Fruit fly (Drosophila melanogaster) whole organism, embryonic: Measurements from ENCODE around the gene CG14883.

Experiments
- Atf3 ChIP-seq: fragments of 200-800 bp; sonication (Bioruptor generic); optimal IDR thresholded peaks from 3 replicates; lab custom pipeline; 2016; ENCODE audit warnings: missing biosample characterization, missing genetic modification characterization
- BtbVII ChIP-seq: fragments of 200-800 bp; sonication (Bioruptor generic); optimal IDR thresholded peaks from 3 replicates; lab custom pipeline; 2017; ENCODE audit warnings: missing biosample characterization, mild to moderate bottlenecking, missing genetic modification characterization
- CG10543 ChIP-seq: fragments of 200-800 bp; sonication (Bioruptor generic); optimal IDR thresholded peaks from 3 replicates; lab custom pipeline; 2017; ENCODE audit warnings: missing biosample characterization, mild to moderate bottlenecking, missing genetic modification characterization, moderate library complexity
- CG10565 ChIP-seq: fragments of 200-800 bp; sonication (Bioruptor generic); optimal IDR thresholded peaks from 3 replicates; lab custom pipeline; 2016; ENCODE audit warnings: missing biosample characterization, mild to moderate bottlenecking, missing genetic modification characterization
- CG11456 ChIP-seq: fragments of 200-800 bp; sonication (Bioruptor generic); IDR thresholded peaks from 3 replicates; pipeline ENCODE4 v1.3.6; 2022; ENCODE audit warnings: missing biosample characterization, missing genetic modification characterization
- CG12071 ChIP-seq: fragments of 200-800 bp; sonication (Bioruptor generic); optimal IDR thresholded peaks from 3 replicates; lab custom pipeline; 2018; ENCODE audit warnings: missing biosample characterization, mild to moderate bottlenecking, missing genetic modification characterization
- CG12155 ChIP-seq: fragments of 200-800 bp; sonication (Bioruptor generic); optimal IDR thresholded peaks from 3 replicates; lab custom pipeline; 2016; ENCODE audit warnings: missing biosample characterization, missing genetic modification characterization
- CG12299 ChIP-seq: fragments of 200-800 bp; sonication (Bioruptor generic); optimal IDR thresholded peaks from 2 replicates; lab custom pipeline; 2018; ENCODE audit warnings: missing biosample characterization, mild to moderate bottlenecking, missing genetic modification characterization
- CG12769 ChIP-seq: fragments of 200-800 bp; sonication (Bioruptor generic); optimal IDR thresholded peaks from 2 replicates; lab custom pipeline; 2019; ENCODE audit warnings: missing biosample characterization, mild to moderate bottlenecking, missing genetic modification characterization, moderate library complexity
- CG13296 ChIP-seq: fragments of 200-800 bp; sonication (Bioruptor generic); optimal IDR thresholded peaks from 3 replicates; lab custom pipeline; 2018; ENCODE audit warnings: missing biosample characterization, mild to moderate bottlenecking, missing genetic modification characterization
- CG13624 ChIP-seq: fragments of 200-800 bp; sonication (Bioruptor generic); optimal IDR thresholded peaks from 2 replicates; lab custom pipeline; 2016; ENCODE audit warnings: missing biosample characterization, missing genetic modification characterization
- CG13894 ChIP-seq: fragments of 200-800 bp; sonication (Bioruptor generic); optimal IDR thresholded peaks from 3 replicates; lab custom pipeline; 2018; ENCODE audit warnings: missing biosample characterization, mild to moderate bottlenecking, missing genetic modification characterization, moderate library complexity
- CG14667 ChIP-seq: fragments of 200-800 bp; sonication (Bioruptor generic); IDR thresholded peaks from 2 replicates; pipeline ENCODE4 v1.3.6; 2022; ENCODE audit warnings: missing biosample characterization, missing genetic modification characterization
- CG1602 ChIP-seq: fragments of 200-800 bp; sonication (Bioruptor generic); optimal IDR thresholded peaks from 3 replicates; lab custom pipeline; 2016; ENCODE audit warnings: missing biosample characterization, missing genetic modification characterization
- CG17361 ChIP-seq: fragments of 200-800 bp; sonication (Bioruptor generic); IDR thresholded peaks from 3 replicates; pipeline ENCODE4 v1.3.6; 2022; ENCODE audit warnings: missing biosample characterization, missing genetic modification characterization
- CG17829 ChIP-seq: fragments of 200-800 bp; optimal IDR thresholded peaks from 2 replicates; lab custom pipeline; 2019; ENCODE audit warnings: missing biosample characterization, mild to moderate bottlenecking, missing genetic modification characterization, moderate library complexity
- CG2120 ChIP-seq: fragments of 200-800 bp; sonication (Bioruptor generic); optimal IDR thresholded peaks from 3 replicates; lab custom pipeline; 2016; ENCODE audit warnings: missing biosample characterization, missing genetic modification characterization
- CG2129 ChIP-seq: fragments of 200-800 bp; sonication (Bioruptor generic); IDR thresholded peaks from 2 replicates; pipeline ENCODE4 v1.3.6; 2022; ENCODE audit warnings: missing biosample characterization, missing genetic modification characterization; ENCODE audit not compliant: partially characterized antibody
- CG34376 ChIP-seq: fragments of 200-800 bp; sonication (Bioruptor generic); optimal IDR thresholded peaks from 2 replicates; lab custom pipeline; 2018; ENCODE audit warnings: missing biosample characterization, mild to moderate bottlenecking, missing genetic modification characterization
- CG7372 ChIP-seq: fragments of 200-800 bp; sonication (Bioruptor generic); IDR thresholded peaks from 2 replicates; pipeline ENCODE4 v1.3.6; 2022; ENCODE audit warnings: missing biosample characterization, missing genetic modification characterization
- CG7556 ChIP-seq: fragments of 200-800 bp; sonication (Bioruptor generic); optimal IDR thresholded peaks from 2 replicates; lab custom pipeline; 2017; ENCODE audit warnings: missing biosample characterization, mild to moderate bottlenecking, missing genetic modification characterization
- CG7839 ChIP-seq: fragments of 200-800 bp; sonication (Bioruptor generic); optimal IDR thresholded peaks from 3 replicates; lab custom pipeline; 2018; ENCODE audit warnings: missing biosample characterization, mild to moderate bottlenecking, missing genetic modification characterization, moderate library complexity
- CG8924 ChIP-seq: fragments of 200-800 bp; optimal IDR thresholded peaks from 3 replicates; lab custom pipeline; 2019; ENCODE audit warnings: missing biosample characterization, mild to moderate bottlenecking, missing genetic modification characterization, moderate library complexity
- CkIIα-i1 ChIP-seq: fragments of 200-800 bp; sonication (Bioruptor generic); IDR thresholded peaks from 2 replicates; pipeline ENCODE4 v1.3.6; 2022; ENCODE audit warnings: missing biosample characterization, missing genetic modification characterization
- Deaf1 ChIP-seq: fragments of 200-800 bp; optimal IDR thresholded peaks from 3 replicates; lab custom pipeline; 2019; ENCODE audit warnings: missing biosample characterization, mild to moderate bottlenecking, missing genetic modification characterization, moderate library complexity
- Ets65A ChIP-seq: fragments of 200-800 bp; sonication (Bioruptor generic); peaks from one replicate; lab custom pipeline; 2016; ENCODE audit warnings: missing biosample characterization, missing genetic modification characterization
- Fer1 ChIP-seq: fragments of 200-800 bp; sonication (Bioruptor generic); optimal IDR thresholded peaks from 2 replicates; lab custom pipeline; 2017; ENCODE audit warnings: missing biosample characterization, mild to moderate bottlenecking, missing genetic modification characterization
- Fer2 ChIP-seq: fragments of 200-800 bp; sonication (Bioruptor generic); optimal IDR thresholded peaks from 2 replicates; lab custom pipeline; 2018; ENCODE audit warnings: missing biosample characterization, mild to moderate bottlenecking, missing genetic modification characterization, moderate library complexity
- HLH3B ChIP-seq: fragments of 200-800 bp; sonication (Bioruptor generic); IDR thresholded peaks from 2 replicates; pipeline ENCODE4 v1.3.6; 2022; ENCODE audit warnings: missing biosample characterization, missing genetic modification characterization
- HmgZ ChIP-seq: fragments of 200-800 bp; sonication (Bioruptor generic); optimal IDR thresholded peaks from 2 replicates; lab custom pipeline; 2018; ENCODE audit warnings: missing biosample characterization, mild to moderate bottlenecking, missing genetic modification characterization
- Hmr ChIP-seq: fragments of 200-800 bp; sonication (Bioruptor generic); optimal IDR thresholded peaks from 3 replicates; lab custom pipeline; 2017; ENCODE audit warnings: mild to moderate bottlenecking, missing biosample characterization, missing genetic modification reagents, missing genetic modification characterization
- Med ChIP-seq: fragments of 200-800 bp; sonication (Bioruptor generic); peaks from one replicate; lab custom pipeline; 2016; ENCODE audit warnings: missing biosample characterization, missing genetic modification characterization, mild to moderate bottlenecking, inconsistent platforms, moderate library complexity
- PHDP ChIP-seq: fragments of 200-800 bp; sonication (Bioruptor generic); optimal IDR thresholded peaks from 3 replicates; lab custom pipeline; 2018; ENCODE audit warnings: missing biosample characterization, mild to moderate bottlenecking, missing genetic modification characterization, moderate library complexity
- Rx ChIP-seq: fragments of 200-800 bp; sonication (Bioruptor generic); IDR thresholded peaks from 2 replicates; pipeline ENCODE4 v1.3.6; 2022; ENCODE audit warnings: missing biosample characterization, missing genetic modification characterization
- YL-1 ChIP-seq: fragments of 200-800 bp; sonication (Bioruptor generic); optimal IDR thresholded peaks from 3 replicates; lab custom pipeline; 2017; ENCODE audit warnings: missing biosample characterization, mild to moderate bottlenecking, missing genetic modification characterization
- crol ChIP-seq: fragments of 200-800 bp; sonication (Bioruptor generic); IDR thresholded peaks from 2 replicates; pipeline ENCODE4 v1.3.6; 2022; ENCODE audit warnings: missing biosample characterization, missing genetic modification characterization
- cwo ChIP-seq: fragments of 200-800 bp; sonication (Bioruptor generic); optimal IDR thresholded peaks from 3 replicates; lab custom pipeline; 2017; ENCODE audit warnings: missing biosample characterization, missing genetic modification characterization, mild to moderate bottlenecking, moderate library complexity, missing genetic modification reagents
- fru ChIP-seq: fragments of >200 bp; optimal IDR thresholded peaks from 2 replicates; lab custom pipeline; 2017
- gem ChIP-seq: fragments of 200-800 bp; sonication (Bioruptor generic); optimal IDR thresholded peaks from 2 replicates; lab custom pipeline; 2019; ENCODE audit warnings: missing biosample characterization, mild to moderate bottlenecking, missing genetic modification characterization, moderate library complexity
- hkb ChIP-seq, 2 experiments: fragments of 200-800 bp in 1 of 2; fragments of >200 bp in 1 of 2; sonication (Bioruptor generic) in 1 of 2; IDR thresholded peaks in 1 of 2; optimal IDR thresholded peaks in 1 of 2; 2 replicates each; pipeline versions ENCODE4 v1.3.6 to Lab custom; 2017 to 2022; ENCODE audit warnings: missing biosample characterization in 1 of 2, missing genetic modification characterization in 1 of 2
- lbe ChIP-seq: fragments of 200-800 bp; sonication (Bioruptor generic); optimal IDR thresholded peaks from 2 replicates; lab custom pipeline; 2016; ENCODE audit warnings: missing biosample characterization, mild to moderate bottlenecking, missing genetic modification characterization
- odd ChIP-seq: fragments of 200-800 bp; sonication (Bioruptor generic); optimal IDR thresholded peaks from 2 replicates; lab custom pipeline; 2017; ENCODE audit warnings: missing biosample characterization, mild to moderate bottlenecking, missing genetic modification characterization
- sug ChIP-seq: fragments of 200-800 bp; optimal IDR thresholded peaks from 2 replicates; lab custom pipeline; 2019; ENCODE audit warnings: missing biosample characterization, mild to moderate bottlenecking, missing genetic modification characterization, moderate library complexity
- tin ChIP-seq: fragments of 200-800 bp; sonication (Bioruptor generic); optimal IDR thresholded peaks from 3 replicates; lab custom pipeline; 2016; ENCODE audit warnings: missing biosample characterization, missing genetic modification characterization
- zen ChIP-seq: fragments of 200-800 bp; sonication (Bioruptor generic); optimal IDR thresholded peaks from 3 replicates; lab custom pipeline; 2018; ENCODE audit warnings: missing biosample characterization, mild to moderate bottlenecking, missing genetic modification characterization, moderate library complexity

CG14883 gene

DNA sequence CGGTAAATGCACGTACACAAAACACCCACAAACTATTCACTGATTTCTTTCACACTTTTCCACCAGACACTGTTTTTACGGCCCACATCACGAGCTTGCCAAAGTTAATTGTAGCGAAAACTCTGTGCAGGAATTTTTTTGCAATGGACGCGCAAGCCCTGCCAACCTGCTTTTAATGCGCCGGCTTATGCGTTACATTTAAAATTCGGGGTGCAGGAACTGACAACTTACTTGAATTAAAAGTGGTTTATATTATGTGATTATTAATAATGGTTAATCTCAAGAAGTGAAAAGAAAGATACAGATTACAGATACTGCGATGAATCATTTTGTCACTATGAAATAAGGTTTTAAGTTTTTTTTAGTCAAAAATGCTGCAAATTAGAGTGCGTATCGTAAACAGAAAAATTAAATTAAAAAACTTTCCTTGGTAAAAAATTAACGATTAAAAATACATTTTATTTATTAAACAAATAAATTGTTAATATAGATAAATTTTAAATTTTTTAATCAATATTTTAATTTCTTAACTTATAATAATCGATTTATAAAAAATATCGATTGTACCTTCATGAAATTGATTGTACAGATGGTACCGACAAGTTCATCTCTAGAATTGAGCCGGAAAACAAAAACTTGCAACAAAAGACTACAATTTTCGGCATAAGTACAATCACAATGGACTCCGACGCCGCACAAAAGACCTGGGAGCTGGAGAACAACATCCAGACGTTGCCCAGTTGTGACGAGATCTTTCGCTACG lies 13.8 kb downstream of the CG14883 start, which contains the start of the genes CG42232 and CSN5 (continued):
- TF ChIP-seq YL-1 (peak; percentile 23), CG2129 (no peak; the same call in 1 of the 2 replicates), CG7372 (GFP tag; lab: Robert Waterston, UW) (no peak), CG14667 (no peak), Atf3 (GFP tag; lab: Kevin White, UChicago) (no peak), CG10565 (GFP tag; lab: Kevin White, UChicago) (no peak), CG13894 (tag; lab: Kevin White, UChicago) (no peak), Fer1 (GFP tag; lab: Kevin White, UChicago) (no peak), CG12769 (tag; lab: Kevin White, UChicago) (no peak), zen (tag; lab: Kevin White, UChicago) (peak; percentile 59), lbe (GFP tag; lab: Kevin White, UChicago) (no peak)

dm6 chr3R:16472301-16472700 lies 16.4 kb downstream of the CG14883 start, which contains the start of gene Gyc89Da:
Gene Gyc89Da (plus strand): TSS chr3R:16472601.
- TF ChIP-seq CG11456 (GFP tag; lab: Robert Waterston, UW) (0 out of 3 replicates have a peak, but pooled peaks have one; percentile 30), fru (lab: Kevin White, UChicago) (no peak), CkIIα-i1 (GFP tag; lab: Robert Waterston, UW) (no peak), Deaf1 (tag; lab: Kevin White, UChicago) (peak; percentile 15), CG34376 (GFP tag; lab: Kevin White, UChicago) (no peak)
- TF ChIP-seq, all 482 proteins: peak for 2

- no peak for TF ChIP-seq crol (GFP tag; lab: Robert Waterston, UW)
- peak; percentile 47 for TF ChIP-seq CG13296
- TF ChIP-seq hkb (optimal IDR thresholded peaks at IDR 0.05; lab: Kevin White, UChicago) = no peak
- TF ChIP-seq hkb (GFP tag; IDR thresholded peaks at IDR 0.05; lab: Robert Waterston, UW) = peak; percentile 56
- TF ChIP-seq CG17361 (GFP tag; lab: Robert Waterston, UW) = peak; percentile 24; the same call in 1 of the 3 replicates
- TF ChIP-seq CG2120 (GFP tag; lab: Kevin White, UChicago) = peak; percentile 58
- no peak for TF ChIP-seq Rx (GFP tag; lab: Robert Waterston, UW)
- TF ChIP-seq CG12155 (GFP tag; lab: Kevin White, UChicago) = peak; percentile 7
- TF ChIP-seq CG1602 (GFP tag; lab: Kevin White, UChicago) = no peak
- TF ChIP-seq BtbVII (GFP tag; lab: Kevin White, UChicago) = peak; percentile 26
- peak; percentile 24 for TF ChIP-seq Fer2 (tag; lab: Kevin White, UChicago)
- TF ChIP-seq CG12071 = no peak
- TF ChIP-seq CG7839 (tag; lab: Kevin White, UChicago) = peak; percentile 67
- TF ChIP-seq CG12299 (tag; lab: Kevin White, UChicago) = peak; percentile 49
- TF ChIP-seq Ets65A (GFP tag; lab: Kevin White, UChicago) = peak; percentile 85
- TF ChIP-seq cwo (GFP tag; lab: Kevin White, UChicago) = peak; percentile 45
- TF ChIP-seq HmgZ = peak; percentile 8
- TF ChIP-seq odd = peak; percentile 23
- no peak for TF ChIP-seq HLH3B (GFP tag; lab: Robert Waterston, UW)
- peak; percentile 3 for TF ChIP-seq CG13624 (GFP tag; lab: Kevin White, UChicago)
- TF ChIP-seq CG7556 = peak; percentile 61
- peak; percentile 44 for TF ChIP-seq PHDP (tag; lab: Kevin White, UChicago)
- peak; percentile 28 for TF ChIP-seq sug (tag; lab: Kevin White, UChicago)
- peak; percentile 69 for TF ChIP-seq Hmr (GFP tag; lab: Kevin White, UChicago)
- peak; percentile 63 for TF ChIP-seq gem
- TF ChIP-seq CG17829 (tag; lab: Kevin White, UChicago) = peak; percentile 29
- peak; percentile 45 for TF ChIP-seq CG10543 (GFP tag; lab: Kevin White, UChicago)
- TF ChIP-seq tin (GFP tag; lab: Kevin White, UChicago) = peak; percentile 20
- TF ChIP-seq Med (GFP tag; lab: Kevin White, UChicago) = peak; percentile 56
- peak; percentile 54 for TF ChIP-seq CG8924
Measured at dm6 chr3R:16476472-16476871, 20.6 kb downstream of the CG14883 start.
